Worm (Caenorhabditis elegans): Measurements from ENCODE around the gene F29A7.6.
A peak's percentile ranks its signal among the peaks of the same experiment; 100 is the strongest.

Gene F29A7.6

ce11 chrII:2800550-2801233, 48.3 kb upstream of the F29A7.6 start, which contains the start of gene nhr-119 (continued):
- TF ChIP-seq B0019.2 (GFP tag; conservative IDR thresholded peaks at IDR 0.05) (no peak), dpl-1 (GFP tag; optimal IDR thresholded peaks at IDR 0.05) (no peak), ztf-6 (GFP tag; IDR thresholded peaks at IDR 0.05) (no peak), ztf-25 (GFP tag; IDR thresholded peaks at IDR 0.05) (no peak), lin-35 (GFP tag; optimal IDR thresholded peaks at IDR 0.05) (peak in 1 of 3 experiments; percentile 41), nhr-120 (GFP tag; IDR thresholded peaks at IDR 0.05) (no peak), tlf-1 (GFP tag; optimal IDR thresholded peaks at IDR 0.05) (no peak), F57C9.4 (tag; optimal IDR thresholded peaks at IDR 0.05) (no peak), him-1 (tag; optimal IDR thresholded peaks at IDR 0.05) (no peak), tbx-9 (tag; optimal IDR thresholded peaks at IDR 0.05; ENCODE audit: borderline replicate concordance) (no peak), aptf-2 (GFP tag; conservative IDR thresholded peaks at IDR 0.05) (no peak), K12H6.12 (tag; optimal IDR thresholded peaks at IDR 0.05) (no peak), C06A6.2 (GFP tag; conservative IDR thresholded peaks at IDR 0.05) (no peak), ekl-4 (GFP tag; IDR thresholded peaks at IDR 0.05) (0 out of 2 replicates have a peak, but pooled peaks have one; percentile 38), ceh-91 (GFP tag; IDR thresholded peaks at IDR 0.05) (no peak), ama-1 (optimal IDR thresholded peaks at IDR 0.05) (no peak), ama-1 (GFP tag; optimal IDR thresholded peaks at IDR 0.05) (no peak), nhr-80 (tag; optimal IDR thresholded peaks at IDR 0.05) (peak; percentile 67), lin-26 (GFP tag; IDR thresholded peaks at IDR 0.05) (no peak), let-607 (tag; optimal IDR thresholded peaks at IDR 0.05) (peak in 1 of 2 experiments; percentile 42), nfya-1 (tag; optimal IDR thresholded peaks at IDR 0.05; ENCODE audit: borderline replicate concordance, insufficient read depth) (no peak), madf-3 (GFP tag; IDR thresholded peaks at IDR 0.05) (no peak), mcd-1 (GFP tag; IDR thresholded peaks at IDR 0.05) (peak; percentile 57), C17E4.6 (GFP tag; IDR thresholded peaks at IDR 0.05) (no peak), sptf-2 (GFP tag; optimal IDR thresholded peaks at IDR 0.05) (no peak)

ce11 chrII:2797951-2798350, 45.5 kb upstream of the F29A7.6 start:
- TF ChIP-seq let-526 (GFP tag; IDR thresholded peaks at IDR 0.05): no peak
- no peak for TF ChIP-seq ceh-79 (tag; optimal IDR thresholded peaks at IDR 0.05)
- no peak for TF ChIP-seq F22D6.2 (tag; optimal IDR thresholded peaks at IDR 0.05)
- no peak for TF ChIP-seq Y67H2A.10 (GFP tag; conservative IDR thresholded peaks at IDR 0.05)
- no peak for TF ChIP-seq C17E4.6 (GFP tag; IDR thresholded peaks at IDR 0.05)
- TF ChIP-seq hlh-12 (tag; optimal IDR thresholded peaks at IDR 0.05): no peak
- TF ChIP-seq F10E7.11 (tag; optimal IDR thresholded peaks at IDR 0.05): no peak
- TF ChIP-seq B0336.3 (GFP tag; IDR thresholded peaks at IDR 0.05): no peak
- no peak for TF ChIP-seq sea-2 (GFP tag; IDR thresholded peaks at IDR 0.05)
- TF ChIP-seq rpc-1 (optimal IDR thresholded peaks at IDR 0.05): no peak
- TF ChIP-seq rpc-1 (tag; optimal IDR thresholded peaks at IDR 0.05): no peak
- TF ChIP-seq ccch-3 (GFP tag; optimal IDR thresholded peaks at IDR 0.05): no peak
- no peak for TF ChIP-seq madf-10 (tag; optimal IDR thresholded peaks at IDR 0.05)

- TF ChIP-seq zfh-2 (GFP tag; conservative IDR thresholded peaks at IDR 0.05): peak; percentile 56
- TF ChIP-seq nfya-2 (GFP tag; IDR thresholded peaks at IDR 0.05): no peak
- no peak for TF ChIP-seq cebp-2 (GFP tag; IDR thresholded peaks at IDR 0.05)
Measured at ce11 chrII:2796431-2796830, 44.0 kb upstream of the F29A7.6 start.
